Worm (Caenorhabditis elegans) whole organism, young adult: ENCODE results near the gene piki-1.
A peak's percentile ranks its signal among the peaks of the same experiment; 100 is the strongest.

Experiments used
- B0261.1 ChIP-seq: sonication (generic microtip); optimal IDR thresholded peaks from 2 replicates; lab custom pipeline; 2016; ENCODE audit warnings: mild to moderate bottlenecking, missing genetic modification characterization, moderate library complexity, missing compliant biosample characterization
- D2030.7 ChIP-seq: fragments of 200-800 bp; sonication (Bioruptor generic); IDR thresholded peaks from 2 replicates; pipeline ENCODE4 v1.3.6; 2022; ENCODE audit warnings: missing genetic modification reagents, missing genetic modification characterization, missing compliant biosample characterization
- F10E7.11 ChIP-seq: sonication (generic microtip); optimal IDR thresholded peaks from 2 replicates; lab custom pipeline; 2017; ENCODE audit warnings: mild to moderate bottlenecking, missing genetic modification characterization, moderate library complexity, missing compliant biosample characterization
- F37B4.10 ChIP-seq: fragments of 200-800 bp; sonication (Bioruptor generic); IDR thresholded peaks from 2 replicates; pipeline ENCODE4 v1.3.6; 2022; ENCODE audit warnings: missing genetic modification characterization, missing compliant biosample characterization
- F39B2.1 ChIP-seq: fragments of 200-800 bp; sonication (Bioruptor generic); IDR thresholded peaks from 2 replicates; pipeline ENCODE4 v1.3.6; 2022; ENCODE audit warnings: missing genetic modification reagents, missing genetic modification characterization, missing compliant biosample characterization
- F49E8.2 ChIP-seq: sonication (generic microtip); optimal IDR thresholded peaks from 3 replicates; lab custom pipeline; 2017; ENCODE audit warnings: missing genetic modification characterization, mild to moderate bottlenecking, missing compliant biosample characterization, antibody characterized with exemption, moderate library complexity; ENCODE audit not compliant: insufficient read depth
- F55B11.4 ChIP-seq: sonication (generic microtip); optimal IDR thresholded peaks from 2 replicates; lab custom pipeline; 2016; ENCODE audit warnings: missing compliant biosample characterization, missing genetic modification characterization, borderline replicate concordance; ENCODE audit not compliant: insufficient read depth
- F57A8.1 ChIP-seq: fragments of 200-800 bp; sonication (Bioruptor generic); optimal IDR thresholded peaks from 2 replicates; lab custom pipeline; 2018; ENCODE audit warnings: mild to moderate bottlenecking, missing genetic modification characterization, moderate library complexity, missing compliant biosample characterization
- Y53F4B.3 ChIP-seq: fragments of 200-800 bp; sonication (Bioruptor generic); IDR thresholded peaks from 2 replicates; pipeline ENCODE4 v1.3.6; 2022; ENCODE audit warnings: missing genetic modification reagents, missing genetic modification characterization, missing compliant biosample characterization
- ZK185.1 ChIP-seq: sonication (generic microtip); optimal IDR thresholded peaks from 2 replicates; lab custom pipeline; 2016; ENCODE audit warnings: mild to moderate bottlenecking, missing genetic modification characterization, missing compliant biosample characterization; ENCODE audit not compliant: poor library complexity, severe bottlenecking
- akir-1 ChIP-seq: fragments of 200-800 bp; sonication (Bioruptor generic); optimal IDR thresholded peaks from 2 replicates; lab custom pipeline; 2018; ENCODE audit warnings: mild to moderate bottlenecking, missing genetic modification characterization, moderate library complexity, missing compliant biosample characterization
- aptf-3 ChIP-seq: fragments of 200-800 bp; sonication (Bioruptor generic); IDR thresholded peaks from 2 replicates; pipeline ENCODE4 v1.3.6; 2022; ENCODE audit warnings: missing genetic modification characterization, missing compliant biosample characterization
- athp-1 ChIP-seq: sonication (generic microtip); optimal IDR thresholded peaks from 2 replicates; lab custom pipeline; 2017; ENCODE audit warnings: mild to moderate bottlenecking, missing genetic modification characterization, missing compliant biosample characterization
- attf-5 ChIP-seq: fragments of 200-800 bp; sonication (Bioruptor generic); optimal IDR thresholded peaks from 2 replicates; lab custom pipeline; 2018; ENCODE audit warnings: mild to moderate bottlenecking, missing genetic modification characterization, missing compliant biosample characterization
- bed-1 ChIP-seq: fragments of 200-800 bp; sonication (Bioruptor generic); IDR thresholded peaks from 2 replicates; pipeline ENCODE4 v1.3.6; 2022; ENCODE audit warnings: missing genetic modification reagents, missing genetic modification characterization, missing compliant biosample characterization
- ccch-3 ChIP-seq: fragments of 200-800 bp; sonication (Bioruptor generic); optimal IDR thresholded peaks from 2 replicates; lab custom pipeline; 2018; ENCODE audit warnings: mild to moderate bottlenecking, missing genetic modification characterization, missing compliant biosample characterization
- ceh-27 ChIP-seq: fragments of 200-800 bp; sonication (Bioruptor generic); optimal IDR thresholded peaks from 2 replicates; lab custom pipeline; 2018; ENCODE audit warnings: mild to moderate bottlenecking, missing genetic modification characterization, moderate library complexity, missing compliant biosample characterization
- ceh-58 ChIP-seq: fragments of 200-800 bp; sonication (Bioruptor generic); IDR thresholded peaks from 2 replicates; pipeline ENCODE4 v1.3.6; 2022; ENCODE audit warnings: missing genetic modification characterization, missing compliant biosample characterization
- ceh-91 ChIP-seq: fragments of 200-800 bp; sonication (Bioruptor generic); IDR thresholded peaks from 2 replicates; pipeline ENCODE4 v1.3.6; 2022; ENCODE audit warnings: missing genetic modification reagents, missing genetic modification characterization, missing compliant biosample characterization
- die-1 ChIP-seq: sonication (generic microtip); optimal IDR thresholded peaks from 2 replicates; lab custom pipeline; 2016; ENCODE audit warnings: missing genotype, mild to moderate bottlenecking, missing genetic modification characterization, missing compliant biosample characterization
- egl-18 ChIP-seq: fragments of 200-800 bp; sonication (Bioruptor generic); IDR thresholded peaks from 2 replicates; pipeline ENCODE4 v1.3.6; 2022; ENCODE audit warnings: missing genetic modification reagents, missing genetic modification characterization, missing compliant biosample characterization
- ekl-4 ChIP-seq: fragments of 200-800 bp; sonication (Bioruptor generic); IDR thresholded peaks from 2 replicates; pipeline ENCODE4 v1.3.6; 2022; ENCODE audit warnings: missing genetic modification reagents, missing genetic modification characterization, missing compliant biosample characterization
- ets-4 ChIP-seq: fragments of 200-800 bp; sonication (Bioruptor generic); optimal IDR thresholded peaks from 2 replicates; lab custom pipeline; 2018; ENCODE audit warnings: mild to moderate bottlenecking, missing genetic modification characterization, missing compliant biosample characterization
- let-526 ChIP-seq: fragments of 200-800 bp; sonication (Bioruptor generic); IDR thresholded peaks from 2 replicates; pipeline ENCODE4 v1.3.6; 2022; ENCODE audit warnings: missing genetic modification reagents, missing genetic modification characterization, missing compliant biosample characterization
- lin-35 ChIP-seq, 3 experiments: fragments of 150-350 bp in 2 of 3; sonication (generic microtip) in 1 of 3; optimal IDR thresholded peaks; 2 replicates each; lab custom pipeline; 2014 to 2018; ENCODE audit warnings: missing biosample characterization in 3 of 3, missing genetic modification characterization in 3 of 3, missing genetic modification reagents in 3 of 3
- lin-54 ChIP-seq: fragments of 200-800 bp; sonication (Bioruptor generic); optimal IDR thresholded peaks from 2 replicates; lab custom pipeline; 2018; ENCODE audit warnings: mild to moderate bottlenecking, missing genetic modification characterization, missing compliant biosample characterization
- madf-3 ChIP-seq: fragments of 200-800 bp; sonication (Bioruptor generic); IDR thresholded peaks from 2 replicates; pipeline ENCODE4 v1.3.6; 2022; ENCODE audit warnings: missing genetic modification reagents, missing genetic modification characterization, missing compliant biosample characterization
- mes-4 ChIP-seq: sonication (generic microtip); optimal IDR thresholded peaks from 2 replicates; lab custom pipeline; 2016; ENCODE audit warnings: missing genotype, missing genetic modification characterization, missing compliant biosample characterization
- nfya-1 ChIP-seq: sonication (generic microtip); optimal IDR thresholded peaks from 2 replicates; lab custom pipeline; 2017; ENCODE audit warnings: antibody characterized with exemption, missing compliant biosample characterization, missing genetic modification characterization, borderline replicate concordance; ENCODE audit not compliant: insufficient read depth
- nfyb-1 ChIP-seq: fragments of 200-800 bp; sonication (Bioruptor generic); IDR thresholded peaks from 2 replicates; pipeline ENCODE4 v1.3.6; 2022; ENCODE audit warnings: missing genetic modification reagents, missing genetic modification characterization, missing compliant biosample characterization
- nhr-80 ChIP-seq: sonication (generic microtip); optimal IDR thresholded peaks from 2 replicates; lab custom pipeline; 2016; ENCODE audit warnings: missing genetic modification characterization, missing compliant biosample characterization
- nhr-90 ChIP-seq: sonication (generic microtip); optimal IDR thresholded peaks from 2 replicates; lab custom pipeline; 2016; ENCODE audit warnings: missing genotype, mild to moderate bottlenecking, missing genetic modification characterization, missing compliant biosample characterization
- pbrm-1 ChIP-seq: fragments of 200-800 bp; sonication (Bioruptor generic); IDR thresholded peaks from 2 replicates; pipeline ENCODE4 v1.3.6; 2022; ENCODE audit warnings: missing genetic modification reagents, missing genetic modification characterization, missing compliant biosample characterization
- sea-2 ChIP-seq: fragments of 200-800 bp; sonication (Bioruptor generic); IDR thresholded peaks from 2 replicates; pipeline ENCODE4 v1.3.6; 2022; ENCODE audit warnings: missing genetic modification characterization, missing compliant biosample characterization
- snpc-1.3 ChIP-seq: sonication (generic microtip); optimal IDR thresholded peaks from 2 replicates; lab custom pipeline; 2017; ENCODE audit warnings: missing genetic modification characterization, mild to moderate bottlenecking, missing compliant biosample characterization, antibody characterized with exemption, moderate library complexity, missing genotype, missing genetic modification reagents; ENCODE audit not compliant: insufficient read depth
- snpc-4 ChIP-seq, 5 experiments: fragments of 150-350 bp in 1 of 5; sonication (generic microtip) in 4 of 5; optimal IDR thresholded peaks; 2 replicates each; lab custom pipeline; 2014 to 2018; ENCODE audit warnings: missing genetic modification characterization in 5 of 5, missing biosample characterization in 3 of 5, antibody characterized with exemption in 2 of 5, mild to moderate bottlenecking in 2 of 5, missing compliant biosample characterization in 2 of 5, missing genotype in 2 of 5, moderate library complexity in 2 of 5, missing genetic modification reagents in 1 of 5
- sptf-2 ChIP-seq: fragments of 200-800 bp; sonication (Bioruptor generic); optimal IDR thresholded peaks from 2 replicates; lab custom pipeline; 2018; ENCODE audit warnings: mild to moderate bottlenecking, missing genetic modification characterization, missing compliant biosample characterization
- tbp1 ChIP-seq: fragments of 200-800 bp; sonication (Bioruptor generic); optimal IDR thresholded peaks from 2 replicates; lab custom pipeline; 2018; ENCODE audit warnings: mild to moderate bottlenecking, missing genetic modification characterization, missing compliant biosample characterization
- tbx-9 ChIP-seq: sonication (generic microtip); optimal IDR thresholded peaks from 2 replicates; lab custom pipeline; 2016; ENCODE audit warnings: borderline replicate concordance, missing genetic modification characterization, inconsistent platforms, missing compliant biosample characterization
- ztf-3 ChIP-seq: fragments of 200-800 bp; sonication (Bioruptor generic); optimal IDR thresholded peaks from 2 replicates; lab custom pipeline; 2018; ENCODE audit warnings: mild to moderate bottlenecking, missing genetic modification characterization, missing compliant biosample characterization

The piki-1 gene

DNA sequence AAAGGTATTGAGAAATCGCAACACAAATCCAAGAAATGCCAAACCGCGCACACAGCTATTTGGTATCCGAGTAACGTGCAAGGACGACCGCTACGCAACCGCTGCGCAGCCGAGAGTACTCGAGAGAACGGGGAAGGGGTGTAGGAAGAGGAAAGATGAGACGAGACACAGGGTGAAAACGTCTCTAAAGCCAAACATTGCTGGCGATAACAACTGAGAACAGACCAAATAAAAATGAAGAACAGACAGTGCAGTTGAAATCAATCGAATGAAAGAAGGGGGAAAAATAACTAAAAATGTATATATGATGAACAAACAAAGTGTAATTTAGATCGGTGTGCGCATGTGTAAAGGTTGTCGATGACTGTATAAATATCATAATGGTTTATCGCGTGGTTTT lies 35.0 kb upstream of the piki-1 start (continued):
- no peak for TF ChIP-seq lin-54 (GFP tag; lab: Kevin White, UChicago)
- no peak for TF ChIP-seq sea-2
- TF ChIP-seq pbrm-1 (GFP tag; lab: Robert Waterston, UW): no peak
- no peak for TF ChIP-seq nhr-90 (tag; lab: Kevin White, UChicago)
- TF ChIP-seq ccch-3 (GFP tag; lab: Kevin White, UChicago): no peak
- peak; percentile 30 for TF ChIP-seq ceh-27
- TF ChIP-seq B0261.1 (tag; lab: Kevin White, UChicago): no peak
- no peak for TF ChIP-seq ets-4 (GFP tag; lab: Kevin White, UChicago)
- no peak for TF ChIP-seq athp-1 (tag; lab: Kevin White, UChicago)
- TF ChIP-seq let-526 (GFP tag; lab: Robert Waterston, UW): no peak
- peak; percentile 70 for TF ChIP-seq nhr-80 (tag; lab: Kevin White, UChicago)
- no peak for TF ChIP-seq lin-35 (GFP tag; optimal IDR thresholded peaks at IDR 0.05; lab: Kevin White, UChicago)
- TF ChIP-seq madf-3: 0 out of 2 replicates have a peak, but pooled peaks have one; percentile 17
- no peak for TF ChIP-seq Y53F4B.3 (GFP tag; lab: Robert Waterston, UW)
- no peak for TF ChIP-seq die-1
- peak; percentile 25 for TF ChIP-seq tbp1 (GFP tag; lab: Kevin White, UChicago)
- no peak for TF ChIP-seq F57A8.1 (GFP tag; lab: Kevin White, UChicago)
- no peak for TF ChIP-seq ceh-91 (GFP tag; lab: Robert Waterston, UW)
- no peak for TF ChIP-seq aptf-3
- no peak for TF ChIP-seq ceh-58 (GFP tag; lab: Robert Waterston, UW)
- TF ChIP-seq mes-4 (tag; lab: Kevin White, UChicago): no peak
- no peak for TF ChIP-seq ekl-4
- TF ChIP-seq F10E7.11 (tag; lab: Kevin White, UChicago): no peak
- TF ChIP-seq F37B4.10 (GFP tag; lab: Robert Waterston, UW): no peak
- TF ChIP-seq egl-18 (GFP tag; lab: Robert Waterston, UW): no peak
- peak; percentile 27 for TF ChIP-seq attf-5 (GFP tag; lab: Kevin White, UChicago)
- no peak for TF ChIP-seq D2030.7 (GFP tag; lab: Robert Waterston, UW)
- no peak for TF ChIP-seq tbx-9
- TF ChIP-seq sptf-2 (GFP tag; lab: Kevin White, UChicago): no peak
- no peak for TF ChIP-seq snpc-4 (GFP tag; optimal IDR thresholded peaks at IDR 0.05; lab: Kevin White, UChicago)
- no peak for TF ChIP-seq snpc-4 (tag; optimal IDR thresholded peaks at IDR 0.05; lab: Kevin White, UChicago)
- TF ChIP-seq ZK185.1: no peak
- no peak for TF ChIP-seq F39B2.1 (GFP tag; lab: Robert Waterston, UW)
- no peak for TF ChIP-seq snpc-1.3 (tag; lab: Kevin White, UChicago)
- no peak for TF ChIP-seq nfyb-1
- TF ChIP-seq bed-1 (GFP tag; lab: Robert Waterston, UW): no peak
- no peak for TF ChIP-seq nfya-1
- TF ChIP-seq akir-1 (GFP tag; lab: Kevin White, UChicago): no peak
- TF ChIP-seq ztf-3 (GFP tag; lab: Kevin White, UChicago): no peak
- no peak for TF ChIP-seq F55B11.4 (tag; lab: Kevin White, UChicago)
- TF ChIP-seq F49E8.2 (tag; lab: Kevin White, UChicago): no peak
